Worm (Caenorhabditis elegans) whole organism, L4/young adult: ENCODE data around the gene mask-1.

Experiments
- W03F9.2 ChIP-seq: fragments of 150-350 bp; optimal IDR thresholded peaks from 2 replicates; lab custom pipeline; 2014; ENCODE audit warnings: missing biosample characterization, missing genetic modification characterization
- him-1 ChIP-seq: sonication (generic microtip); optimal IDR thresholded peaks from 2 replicates; lab custom pipeline; 2016; ENCODE audit warnings: missing genotype, missing genetic modification reagents, missing genetic modification characterization, missing compliant biosample characterization

- no peak for TF ChIP-seq him-1 (tag; lab: Kevin White, UChicago)
- TF ChIP-seq W03F9.2 (tag; lab: Kevin White, UChicago), result no peak
These were observed 42.8 kb upstream of the mask-1 start for ce11 chrIV:10331882-10332281.
